Fruit fly (Drosophila melanogaster) whole organism, embryonic: ENCODE results near the gene Chd64.

Source experiments
- Antp ChIP-seq: fragments of 200-800 bp; sonication (Bioruptor generic); optimal IDR thresholded peaks from 3 replicates; lab custom pipeline; 2016; ENCODE audit warnings: missing biosample characterization, missing genetic modification characterization
- BtbVII ChIP-seq: fragments of 200-800 bp; sonication (Bioruptor generic); optimal IDR thresholded peaks from 3 replicates; lab custom pipeline; 2017; ENCODE audit warnings: missing biosample characterization, mild to moderate bottlenecking, missing genetic modification characterization
- CG10274 ChIP-seq: fragments of 200-800 bp; sonication (Bioruptor generic); optimal IDR thresholded peaks from 3 replicates; lab custom pipeline; 2017; ENCODE audit warnings: missing biosample characterization, mild to moderate bottlenecking, missing genetic modification characterization
- CG11085 ChIP-seq: fragments of 200-800 bp; sonication (Bioruptor generic); IDR thresholded peaks from 2 replicates; pipeline ENCODE4 v1.3.6; 2022; ENCODE audit warnings: missing biosample characterization, missing genetic modification characterization
- CG11398 ChIP-seq: fragments of 200-800 bp; sonication (Bioruptor generic); optimal IDR thresholded peaks from 2 replicates; lab custom pipeline; 2016; ENCODE audit warnings: missing biosample characterization, missing genetic modification characterization
- CG12155 ChIP-seq: fragments of 200-800 bp; sonication (Bioruptor generic); optimal IDR thresholded peaks from 3 replicates; lab custom pipeline; 2016; ENCODE audit warnings: missing biosample characterization, missing genetic modification characterization
- CG14860 ChIP-seq: fragments of 200-800 bp; sonication (Bioruptor generic); IDR thresholded peaks from 3 replicates; pipeline ENCODE4 v1.3.6; 2022; ENCODE audit warnings: missing biosample characterization, missing genetic modification characterization; ENCODE audit not compliant: partially characterized antibody
- CG16779 ChIP-seq: fragments of 200-800 bp; sonication (Bioruptor generic); IDR thresholded peaks from 2 replicates; pipeline ENCODE4 v1.3.6; 2022; ENCODE audit warnings: missing biosample characterization, missing genetic modification characterization
- CG18619 ChIP-seq: fragments of 200-800 bp; sonication (Bioruptor generic); optimal IDR thresholded peaks from 3 replicates; lab custom pipeline; 2017; ENCODE audit warnings: missing biosample characterization, mild to moderate bottlenecking, missing genetic modification characterization
- CG18764 ChIP-seq: fragments of 200-800 bp; sonication (Bioruptor generic); optimal IDR thresholded peaks from 3 replicates; lab custom pipeline; 2016; ENCODE audit warnings: missing biosample characterization, missing genetic modification characterization
- CG2199 ChIP-seq: fragments of 200-800 bp; sonication (Bioruptor generic); IDR thresholded peaks from 3 replicates; pipeline ENCODE4 v1.3.6; 2022; ENCODE audit warnings: missing biosample characterization, missing genetic modification characterization
- CG2202 ChIP-seq: fragments of 200-800 bp; sonication (Bioruptor generic); optimal IDR thresholded peaks from 2 replicates; lab custom pipeline; 2018; ENCODE audit warnings: missing biosample characterization, mild to moderate bottlenecking, missing genetic modification characterization
- CG30020 ChIP-seq: fragments of 200-800 bp; optimal IDR thresholded peaks from 2 replicates; lab custom pipeline; 2019; ENCODE audit warnings: missing biosample characterization, mild to moderate bottlenecking, missing genetic modification characterization, moderate library complexity
- CG32772 ChIP-seq: fragments of 200-800 bp; sonication (Bioruptor generic); IDR thresholded peaks from 2 replicates; pipeline ENCODE4 v1.3.6; 2022; ENCODE audit warnings: missing biosample characterization, missing genetic modification characterization
- CG3838 ChIP-seq: fragments of 200-800 bp; sonication (Bioruptor generic); optimal IDR thresholded peaks from 3 replicates; lab custom pipeline; 2016; ENCODE audit warnings: missing biosample characterization, missing genetic modification characterization
- CG3995 ChIP-seq: fragments of 200-800 bp; sonication (Bioruptor generic); optimal IDR thresholded peaks from 3 replicates; lab custom pipeline; 2016; ENCODE audit warnings: missing biosample characterization, missing genetic modification characterization
- CG43689 ChIP-seq: fragments of 200-800 bp; sonication (Bioruptor generic); IDR thresholded peaks from 2 replicates; pipeline ENCODE4 v1.3.6; 2022; ENCODE audit warnings: missing biosample characterization, missing genetic modification characterization
- CG4404 ChIP-seq: fragments of 200-800 bp; sonication (Bioruptor generic); IDR thresholded peaks from 2 replicates; pipeline ENCODE4 v1.3.6; 2022; ENCODE audit warnings: missing biosample characterization, missing genetic modification characterization
- CG6654 ChIP-seq: fragments of 200-800 bp; sonication (Bioruptor generic); optimal IDR thresholded peaks from 2 replicates; lab custom pipeline; 2017; ENCODE audit warnings: missing biosample characterization, mild to moderate bottlenecking, missing genetic modification characterization
- CG6813 ChIP-seq: fragments of 200-800 bp; sonication (Bioruptor generic); optimal IDR thresholded peaks from 2 replicates; lab custom pipeline; 2017; ENCODE audit warnings: missing biosample characterization, missing genetic modification characterization, mild to moderate bottlenecking, moderate library complexity, missing genetic modification reagents
- CG7357 ChIP-seq: fragments of 200-800 bp; sonication (Bioruptor generic); IDR thresholded peaks from 3 replicates; pipeline ENCODE4 v1.3.6; 2022; ENCODE audit warnings: missing biosample characterization, missing genetic modification characterization
- CG7786 ChIP-seq: fragments of 200-800 bp; sonication (Bioruptor generic); optimal IDR thresholded peaks from 2 replicates; lab custom pipeline; 2016; ENCODE audit warnings: missing biosample characterization, missing genetic modification characterization
- CG7928 ChIP-seq: fragments of 200-800 bp; sonication (Bioruptor generic); optimal IDR thresholded peaks from 2 replicates; lab custom pipeline; 2017; ENCODE audit warnings: missing biosample characterization, mild to moderate bottlenecking, missing genetic modification characterization
- CG7963 ChIP-seq: fragments of 200-800 bp; sonication (Bioruptor generic); IDR thresholded peaks from 3 replicates; pipeline ENCODE4 v1.3.6; 2022; ENCODE audit warnings: missing biosample characterization, missing genetic modification characterization; ENCODE audit not compliant: partially characterized antibody
- CG8765 ChIP-seq: fragments of 200-800 bp; sonication (Bioruptor generic); IDR thresholded peaks from 2 replicates; pipeline ENCODE4 v1.3.6; 2022; ENCODE audit warnings: missing biosample characterization, missing genetic modification characterization
- CG9727 ChIP-seq: fragments of 200-800 bp; sonication (Bioruptor generic); optimal IDR thresholded peaks from 3 replicates; lab custom pipeline; 2017; ENCODE audit warnings: missing biosample characterization, mild to moderate bottlenecking, missing genetic modification characterization
- Deaf1 ChIP-seq: fragments of 200-800 bp; optimal IDR thresholded peaks from 3 replicates; lab custom pipeline; 2019; ENCODE audit warnings: missing biosample characterization, mild to moderate bottlenecking, missing genetic modification characterization, moderate library complexity
- Dfd ChIP-seq, 2 experiments: fragments of >200 bp; optimal IDR thresholded peaks; 2 replicates each; lab custom pipeline; 2017; ENCODE audit warnings: missing biosample characterization in 2 of 2, missing genetic modification characterization in 2 of 2
- NC2α ChIP-seq: fragments of 200-800 bp; sonication (Bioruptor generic); optimal IDR thresholded peaks from 2 replicates; lab custom pipeline; 2016; ENCODE audit warnings: missing biosample characterization, missing genetic modification characterization
- NFAT ChIP-seq: fragments of 200-800 bp; sonication (Bioruptor generic); IDR thresholded peaks from 2 replicates; pipeline ENCODE4 v1.3.6; 2022; ENCODE audit warnings: missing biosample characterization, missing genetic modification characterization
- NK7.1 ChIP-seq: fragments of 200-800 bp; sonication (Bioruptor generic); optimal IDR thresholded peaks from 3 replicates; lab custom pipeline; 2016; ENCODE audit warnings: missing biosample characterization, missing genetic modification characterization
- Ravus ChIP-seq: fragments of 200-800 bp; sonication (Bioruptor generic); IDR thresholded peaks from 2 replicates; pipeline ENCODE4 v1.3.6; 2022; ENCODE audit warnings: missing biosample characterization, missing genetic modification characterization
- ac ChIP-seq: fragments of 200-800 bp; sonication (Bioruptor generic); optimal IDR thresholded peaks from 3 replicates; lab custom pipeline; 2017; ENCODE audit warnings: missing biosample characterization, mild to moderate bottlenecking, missing genetic modification characterization
- aop ChIP-seq: fragments of 200-800 bp; sonication (Bioruptor generic); IDR thresholded peaks from 2 replicates; pipeline ENCODE4 v1.3.6; 2022; ENCODE audit warnings: missing biosample characterization, missing genetic modification characterization
- ara ChIP-seq: fragments of 200-800 bp; sonication (Bioruptor generic); IDR thresholded peaks from 2 replicates; pipeline ENCODE4 v1.3.6; 2022; ENCODE audit warnings: missing biosample characterization, missing genetic modification characterization
- cato ChIP-seq: fragments of 200-800 bp; sonication (Bioruptor generic); optimal IDR thresholded peaks from 2 replicates; lab custom pipeline; 2016; ENCODE audit warnings: missing biosample characterization, missing genetic modification characterization, borderline replicate concordance
- croc ChIP-seq: fragments of 200-800 bp; sonication (Bioruptor generic); conservative IDR thresholded peaks from 3 replicates; pipeline ENCODE4 v1.3.6; 2022; ENCODE audit warnings: missing biosample characterization, missing genetic modification characterization
- danr ChIP-seq: fragments of 200-800 bp; sonication (Bioruptor generic); IDR thresholded peaks from 2 replicates; pipeline ENCODE4 v1.3.6; 2022; ENCODE audit warnings: missing biosample characterization, missing genetic modification characterization
- ftz-f1 ChIP-seq: fragments of 200-800 bp; sonication (Bioruptor generic); optimal IDR thresholded peaks from 2 replicates; lab custom pipeline; 2016; ENCODE audit warnings: missing biosample characterization, missing genetic modification characterization
- inv ChIP-seq: fragments of 200-800 bp; sonication (Bioruptor generic); IDR thresholded peaks from 2 replicates; pipeline ENCODE4 v1.3.6; 2022; ENCODE audit warnings: missing biosample characterization, missing genetic modification characterization; ENCODE audit not compliant: partially characterized antibody
- jumu ChIP-seq: fragments of 200-800 bp; sonication (Bioruptor generic); optimal IDR thresholded peaks from 3 replicates; lab custom pipeline; 2016; ENCODE audit warnings: missing biosample characterization, missing genetic modification characterization
- nom ChIP-seq: fragments of 200-800 bp; sonication (Bioruptor generic); optimal IDR thresholded peaks from 2 replicates; lab custom pipeline; 2017; ENCODE audit warnings: missing biosample characterization, missing genetic modification characterization, mild to moderate bottlenecking, moderate library complexity, missing genetic modification reagents
- pb ChIP-seq: fragments of 200-800 bp; sonication (Bioruptor generic); optimal IDR thresholded peaks from 3 replicates; lab custom pipeline; 2016; ENCODE audit warnings: missing biosample characterization, missing genetic modification characterization
- pum ChIP-seq: fragments of 200-800 bp; sonication (Bioruptor generic); optimal IDR thresholded peaks from 2 replicates; lab custom pipeline; 2016; ENCODE audit warnings: missing biosample characterization, missing genetic modification characterization
- sim ChIP-seq: fragments of 200-800 bp; sonication (Bioruptor generic); IDR thresholded peaks from 2 replicates; pipeline ENCODE4 v1.3.6; 2022; ENCODE audit warnings: missing biosample characterization, missing genetic modification characterization
- sima ChIP-seq: fragments of 200-800 bp; sonication (Bioruptor generic); optimal IDR thresholded peaks from 2 replicates; lab custom pipeline; 2016; ENCODE audit warnings: missing biosample characterization, missing genetic modification characterization
- sr ChIP-seq: fragments of 200-800 bp; sonication (Bioruptor generic); IDR thresholded peaks from 3 replicates; pipeline ENCODE4 v1.3.6; 2022; ENCODE audit warnings: missing biosample characterization, missing genetic modification characterization
- stc ChIP-seq: fragments of 200-800 bp; sonication (Bioruptor generic); IDR thresholded peaks from 2 replicates; pipeline ENCODE4 v1.3.6; 2022; ENCODE audit warnings: missing biosample characterization, missing genetic modification characterization
- tgo ChIP-seq: fragments of 200-800 bp; sonication (Bioruptor generic); IDR thresholded peaks from 3 replicates; pipeline ENCODE4 v1.3.6; 2022; ENCODE audit warnings: missing biosample characterization, missing genetic modification characterization
- twi ChIP-seq: fragments of 200-800 bp; optimal IDR thresholded peaks from 2 replicates; lab custom pipeline; 2019; ENCODE audit warnings: missing biosample characterization, mild to moderate bottlenecking, missing genetic modification characterization, moderate library complexity
- vnd ChIP-seq: fragments of 200-800 bp; sonication (Bioruptor generic); IDR thresholded peaks from 3 replicates; pipeline ENCODE4 v1.3.6; 2022; ENCODE audit warnings: missing biosample characterization, missing genetic modification characterization; ENCODE audit not compliant: partially characterized antibody
- wor ChIP-seq: fragments of 200-800 bp; sonication (Bioruptor generic); IDR thresholded peaks from 2 replicates; pipeline ENCODE4 v1.3.6; 2022; ENCODE audit warnings: missing biosample characterization, missing genetic modification characterization
- z ChIP-seq: fragments of 200-800 bp; sonication (Bioruptor generic); IDR thresholded peaks from 3 replicates; pipeline ENCODE4 v1.3.6; 2022; ENCODE audit warnings: missing biosample characterization, missing genetic modification characterization

The Chd64 gene

dm6 chr3L:4071561-4072049, 50.6 kb downstream of the Chd64 start, which contains the start of gene wit (continued):
- TF ChIP-seq sima (no peak), twi (tag; lab: Kevin White, UChicago) (no peak), CG11085 (no peak), ara (no peak), CG2199 (no peak), CG14860 (GFP tag; lab: Robert Waterston, UW) (no peak), cato (GFP tag; lab: Kevin White, UChicago) (no peak), CG2202 (tag; lab: Kevin White, UChicago) (no peak), CG7928 (GFP tag; lab: Kevin White, UChicago) (no peak), Dfd (GFP tag; optimal IDR thresholded peaks at IDR 0.05; lab: Kevin White, UChicago) (no peak), CG8765 (no peak), CG11398 (GFP tag; lab: Kevin White, UChicago) (no peak), sr (peak; percentile 73; the same call in 2 of the 3 replicates), CG7963 (no peak), NFAT (GFP tag; lab: Robert Waterston, UW) (no peak), CG30020 (no peak), jumu (GFP tag; lab: Kevin White, UChicago) (no peak), CG10274 (GFP tag; lab: Kevin White, UChicago) (no peak), CG9727 (no peak), CG7786 (peak; percentile 31), CG16779 (GFP tag; lab: Robert Waterston, UW) (no peak), sim (GFP tag; lab: Robert Waterston, UW) (no peak), croc (GFP tag; lab: Robert Waterston, UW) (no peak), pum (GFP tag; lab: Kevin White, UChicago) (no peak), CG4404 (GFP tag; lab: Robert Waterston, UW) (no peak), NK7.1 (GFP tag; lab: Kevin White, UChicago) (peak; percentile 20), ftz-f1 (peak; percentile 6), CG12155 (no peak), CG3995 (no peak), danr (GFP tag; lab: Robert Waterston, UW) (no peak), Antp (GFP tag; lab: Kevin White, UChicago) (no peak), pb (no peak), BtbVII (GFP tag; lab: Kevin White, UChicago) (peak; percentile 66), aop (GFP tag; lab: Robert Waterston, UW) (no peak), Ravus (GFP tag; lab: Robert Waterston, UW) (no peak), CG7357 (no peak), CG43689 (no peak), CG18764 (no peak), inv (GFP tag; lab: Robert Waterston, UW) (no peak), Deaf1 (tag; lab: Kevin White, UChicago) (peak; percentile 30), vnd (GFP tag; lab: Robert Waterston, UW) (no peak), wor (GFP tag; lab: Robert Waterston, UW) (no peak), ac (GFP tag; lab: Kevin White, UChicago) (no peak), CG3838 (GFP tag; lab: Kevin White, UChicago) (no peak), z (peak; percentile 93), CG6654 (GFP tag; lab: Kevin White, UChicago) (no peak), CG6813 (GFP tag; lab: Kevin White, UChicago) (peak; percentile 43), tgo (GFP tag; lab: Robert Waterston, UW) (0 out of 3 replicates have a peak, but pooled peaks have one; percentile 19), nom (GFP tag; lab: Kevin White, UChicago) (peak; percentile 84), stc (GFP tag; lab: Robert Waterston, UW) (no peak), CG32772 (no peak), CG18619 (no peak), NC2α (GFP tag; lab: Kevin White, UChicago) (no peak)
